Worm (Caenorhabditis elegans): ENCODE measurements around the gene F32A5.8.

- TF ChIP-seq tbx-2 (tag; optimal IDR thresholded peaks at IDR 0.05) (no peak), ama-1 (optimal IDR thresholded peaks at IDR 0.05) (no peak)
These were observed 40.0 kb downstream of the F32A5.8 start, which contains the start of gene C30G12.6 for ce11 chrII:7295917-7296316.
